Fruit fly (Drosophila melanogaster): ENCODE results near the gene Mhc.

Gene Mhc

dm6 chr2L:16817421-16818101 lies 51.2 kb downstream of the Mhc start (continued):
- TF ChIP-seq br (optimal IDR thresholded peaks at IDR 0.05) (no peak), CG1529 (GFP tag; optimal IDR thresholded peaks at IDR 0.05) (no peak), da (GFP tag; optimal IDR thresholded peaks at IDR 0.05) (no peak), CkIIα-i1 (GFP tag; IDR thresholded peaks at IDR 0.05) (no peak), pb (GFP tag; optimal IDR thresholded peaks at IDR 0.05) (no peak), esg (GFP tag; conservative IDR thresholded peaks at IDR 0.05) (no peak), ind (GFP tag; optimal IDR thresholded peaks at IDR 0.05) (peak; percentile 1), pum (GFP tag; optimal IDR thresholded peaks at IDR 0.05) (no peak), Trl (optimal IDR thresholded peaks at IDR 0.05) (peak; percentile 30 to 37), Trl (GFP tag; optimal IDR thresholded peaks at IDR 0.05) (no peak), CG14441 (GFP tag; IDR thresholded peaks at IDR 0.05) (peak; percentile 43; the same call in 1 of the 2 replicates), CG15011 (GFP tag; optimal IDR thresholded peaks at IDR 0.05) (no peak), twi (tag; optimal IDR thresholded peaks at IDR 0.05) (no peak), Hey (tag; optimal IDR thresholded peaks at IDR 0.05) (peak; percentile 62), ftz-f1 (GFP tag; optimal IDR thresholded peaks at IDR 0.05) (peak; percentile 13), mirr (GFP tag; optimal IDR thresholded peaks at IDR 0.05) (no peak), CG12236 (GFP tag; optimal IDR thresholded peaks at IDR 0.05) (no peak), CG34422 (GFP tag; IDR thresholded peaks at IDR 0.05) (no peak), Oli (tag; optimal IDR thresholded peaks at IDR 0.05) (peak; percentile 16), YL-1 (GFP tag; optimal IDR thresholded peaks at IDR 0.05) (no peak), CG18262 (tag; optimal IDR thresholded peaks at IDR 0.05) (no peak), croc (GFP tag; conservative IDR thresholded peaks at IDR 0.05) (no peak), HLH54F (GFP tag; optimal IDR thresholded peaks at IDR 0.05) (no peak), H15 (GFP tag; IDR thresholded peaks at IDR 0.05) (0 out of 3 replicates have a peak, but pooled peaks have one; percentile 17), Oaz (GFP tag; IDR thresholded peaks at IDR 0.05) (no peak), CG11696 (GFP tag; IDR thresholded peaks at IDR 0.05) (no peak), Nf-YC (tag; optimal IDR thresholded peaks at IDR 0.05) (no peak), MESR4 (GFP tag; optimal IDR thresholded peaks at IDR 0.05) (no peak), pnt (GFP tag; optimal IDR thresholded peaks at IDR 0.05) (no peak), CG10431 (GFP tag; optimal IDR thresholded peaks at IDR 0.05) (peak; percentile 44), dati (GFP tag; IDR thresholded peaks at IDR 0.05) (no peak), seq (GFP tag; IDR thresholded peaks at IDR 0.05) (0 out of 2 replicates have a peak, but pooled peaks have one; percentile 30), grau (tag; optimal IDR thresholded peaks at IDR 0.05) (peak; percentile 89), CG8281 (tag; optimal IDR thresholded peaks at IDR 0.05) (no peak), zen (tag; optimal IDR thresholded peaks at IDR 0.05) (peak; percentile 15), cg (GFP tag; optimal IDR thresholded peaks at IDR 0.05) (no peak), CG13894 (tag; optimal IDR thresholded peaks at IDR 0.05) (no peak), fd96Cb (tag; optimal IDR thresholded peaks at IDR 0.05) (no peak), Abd-B (GFP tag; optimal IDR thresholded peaks at IDR 0.05) (no peak), klu (GFP tag; IDR thresholded peaks at IDR 0.05) (no peak), ken (GFP tag; IDR thresholded peaks at IDR 0.05) (no peak), CG10543 (GFP tag; optimal IDR thresholded peaks at IDR 0.05) (no peak), Hr39 (optimal IDR thresholded peaks at IDR 0.05) (no peak), CG2202 (tag; optimal IDR thresholded peaks at IDR 0.05) (no peak), Bgb (GFP tag; IDR thresholded peaks at IDR 0.05; ENCODE audit: partially characterized antibody) (no peak), p53 (GFP tag; optimal IDR thresholded peaks at IDR 0.05) (no peak), Dref (GFP tag; IDR thresholded peaks at IDR 0.05) (no peak), yki (optimal IDR thresholded peaks at IDR 0.05) (no peak), CG14860 (GFP tag; IDR thresholded peaks at IDR 0.05; ENCODE audit: partially characterized antibody) (no peak), lbe (GFP tag; optimal IDR thresholded peaks at IDR 0.05) (no peak), dpn (GFP tag; optimal IDR thresholded peaks at IDR 0.05) (no peak), CG17328 (GFP tag; IDR thresholded peaks at IDR 0.05) (0 out of 2 replicates have a peak, but pooled peaks have one; percentile 30)

Data from whole organism, embryonic.